Worm (Caenorhabditis elegans): ENCODE data around the gene cpi-1.

Gene cpi-1

ce11 chrIV:6117741-6118265, 24.3 kb upstream of the cpi-1 start, which contains the start of gene zen-4 (continued):
- TF ChIP-seq zim-3 (tag; optimal IDR thresholded peaks at IDR 0.05) (no peak), sea-2 (GFP tag; IDR thresholded peaks at IDR 0.05) (no peak), lag-1 (GFP tag; IDR thresholded peaks at IDR 0.05) (no peak), aptf-3 (GFP tag; IDR thresholded peaks at IDR 0.05) (0 out of 2 replicates have a peak, but pooled peaks have one; percentile 51), lin-40 (tag; optimal IDR thresholded peaks at IDR 0.05) (no peak), ztf-22 (GFP tag; optimal IDR thresholded peaks at IDR 0.05) (no peak), attf-6 (GFP tag; IDR thresholded peaks at IDR 0.05) (peak; percentile 96), F57C9.4 (tag; optimal IDR thresholded peaks at IDR 0.05) (no peak), aptf-2 (GFP tag; conservative IDR thresholded peaks at IDR 0.05) (0 out of 2 replicates have a peak, but pooled peaks have one; percentile 38), D2030.7 (GFP tag; IDR thresholded peaks at IDR 0.05) (peak; percentile 95), lir-1 (GFP tag; conservative IDR thresholded peaks at IDR 0.05) (no peak), bed-2 (GFP tag; IDR thresholded peaks at IDR 0.05) (no peak), tbp1 (GFP tag; optimal IDR thresholded peaks at IDR 0.05) (peak; percentile 82), madf-10 (tag; optimal IDR thresholded peaks at IDR 0.05) (no peak), sdz-38 (tag; optimal IDR thresholded peaks at IDR 0.05) (no peak), F49E8.2 (tag; optimal IDR thresholded peaks at IDR 0.05; ENCODE audit: insufficient read depth) (peak; percentile 99), chd-7 (tag; optimal IDR thresholded peaks at IDR 0.05) (peak; percentile 5), egrh-3 (GFP tag; IDR thresholded peaks at IDR 0.05) (peak; percentile 63), somi-1 (GFP tag; optimal IDR thresholded peaks at IDR 0.05) (no peak), pha-4 (tag; optimal IDR thresholded peaks at IDR 0.05) (no peak), die-1 (tag; optimal IDR thresholded peaks at IDR 0.05) (no peak), madf-3 (GFP tag; IDR thresholded peaks at IDR 0.05) (peak; percentile 84), nfya-2 (GFP tag; IDR thresholded peaks at IDR 0.05) (0 out of 2 replicates have a peak, but pooled peaks have one; percentile 68), nhr-80 (tag; optimal IDR thresholded peaks at IDR 0.05) (no peak), F23B12.7 (tag; optimal IDR thresholded peaks at IDR 0.05; ENCODE audit: insufficient read depth) (peak; percentile 24), tbx-9 (tag; optimal IDR thresholded peaks at IDR 0.05; ENCODE audit: borderline replicate concordance) (no peak), sptf-2 (GFP tag; optimal IDR thresholded peaks at IDR 0.05) (peak; percentile 20), B0035.1 (tag; optimal IDR thresholded peaks at IDR 0.05) (no peak), efl-1 (GFP tag; optimal IDR thresholded peaks at IDR 0.05) (peak; percentile 70), fkh-3 (tag; optimal IDR thresholded peaks at IDR 0.05) (no peak), unc-62 (GFP tag; optimal IDR thresholded peaks at IDR 0.05) (no peak), nhr-120 (GFP tag; IDR thresholded peaks at IDR 0.05) (no peak), T07F8.4 (tag; optimal IDR thresholded peaks at IDR 0.05) (peak; percentile 36), lsl-1 (GFP tag; optimal IDR thresholded peaks at IDR 0.05) (peak; percentile 86), dox-1 (GFP tag; IDR thresholded peaks at IDR 0.05) (no peak; the same call in 1 of the 2 replicates), hmg-1.2 (GFP tag; IDR thresholded peaks at IDR 0.05) (peak; percentile 96), ztf-18 (tag; optimal IDR thresholded peaks at IDR 0.05) (peak; percentile 52), hmg-20 (GFP tag; IDR thresholded peaks at IDR 0.05) (peak; percentile 84), ZK185.1 (tag; optimal IDR thresholded peaks at IDR 0.05; ENCODE audit: poor library complexity, severe bottlenecking) (no peak), pbrm-1 (GFP tag; IDR thresholded peaks at IDR 0.05) (peak; percentile 100), ztf-3 (GFP tag; optimal IDR thresholded peaks at IDR 0.05) (no peak), cebp-2 (GFP tag; IDR thresholded peaks at IDR 0.05) (peak; percentile 76; the same call in 1 of the 2 replicates), B0019.2 (GFP tag; conservative IDR thresholded peaks at IDR 0.05) (peak; percentile 55), T26A5.8 (tag; optimal IDR thresholded peaks at IDR 0.05) (no peak), Y79H2A.3 (GFP tag; conservative IDR thresholded peaks at IDR 0.05) (no peak), ceh-40 (GFP tag; IDR thresholded peaks at IDR 0.05) (no peak), snpc-1.3 (tag; optimal IDR thresholded peaks at IDR 0.05; ENCODE audit: insufficient read depth) (peak; percentile 86), nfya-1 (tag; optimal IDR thresholded peaks at IDR 0.05; ENCODE audit: borderline replicate concordance, insufficient read depth) (no peak)

All from whole organism, young adult.